Fruit fly (Drosophila melanogaster) whole organism, adult: Measurements from ENCODE around the gene CG14441.

Experiments
- CG11617 ChIP-seq: fragments of 200-800 bp; sonication (Bioruptor generic); optimal IDR thresholded peaks from 2 replicates; lab custom pipeline; 2017; ENCODE audit warnings: mild to moderate bottlenecking, missing biosample characterization, missing genetic modification reagents, missing genetic modification characterization
- CG12768 ChIP-seq: fragments of 200-800 bp; sonication (Bioruptor generic); optimal IDR thresholded peaks from 2 replicates; lab custom pipeline; 2017; ENCODE audit warnings: missing biosample characterization, missing genetic modification characterization, mild to moderate bottlenecking, moderate library complexity, missing genetic modification reagents
- CG14711 ChIP-seq: fragments of 200-800 bp; sonication (Bioruptor generic); optimal IDR thresholded peaks from 2 replicates; lab custom pipeline; 2018; ENCODE audit warnings: missing biosample characterization, mild to moderate bottlenecking, missing genetic modification characterization, moderate library complexity
- CG1620 ChIP-seq: fragments of 200-800 bp; sonication (Bioruptor generic); optimal IDR thresholded peaks from 2 replicates; lab custom pipeline; 2016; ENCODE audit warnings: missing biosample characterization, missing genetic modification characterization
- CG33017 ChIP-seq: fragments of 200-800 bp; sonication (Bioruptor generic); optimal IDR thresholded peaks from 2 replicates; lab custom pipeline; 2018; ENCODE audit warnings: missing biosample characterization, mild to moderate bottlenecking, missing genetic modification characterization, moderate library complexity
- CG5204 ChIP-seq: fragments of 200-800 bp; sonication (Bioruptor generic); optimal IDR thresholded peaks from 2 replicates; lab custom pipeline; 2016; ENCODE audit warnings: missing biosample characterization, missing genetic modification characterization
- CG7045 ChIP-seq: fragments of 200-800 bp; sonication (Bioruptor generic); optimal IDR thresholded peaks from 2 replicates; lab custom pipeline; 2017; ENCODE audit warnings: missing biosample characterization, mild to moderate bottlenecking, missing genetic modification characterization
- CG7101 ChIP-seq: fragments of 200-800 bp; sonication (Bioruptor generic); optimal IDR thresholded peaks from 2 replicates; lab custom pipeline; 2018; ENCODE audit warnings: missing biosample characterization, mild to moderate bottlenecking, missing genetic modification characterization, moderate library complexity
- Clk ChIP-seq: fragments of 200-800 bp; sonication (Bioruptor generic); optimal IDR thresholded peaks from 2 replicates; lab custom pipeline; 2017; ENCODE audit warnings: missing biosample characterization, missing genetic modification characterization
- Crg-1 ChIP-seq: fragments of 200-800 bp; sonication (Bioruptor generic); optimal IDR thresholded peaks from 2 replicates; lab custom pipeline; 2016; ENCODE audit warnings: missing biosample characterization, missing genetic modification characterization
- Hr96 ChIP-seq: fragments of 200-800 bp; sonication (Bioruptor generic); optimal IDR thresholded peaks from 2 replicates; lab custom pipeline; 2016; ENCODE audit warnings: missing biosample characterization, missing genetic modification characterization
- Mnt ChIP-seq: fragments of 200-800 bp; sonication (Bioruptor generic); optimal IDR thresholded peaks from 2 replicates; lab custom pipeline; 2016; ENCODE audit warnings: missing biosample characterization, mild to moderate bottlenecking, missing genetic modification characterization
- bab1 ChIP-seq: fragments of 200-800 bp; sonication (Bioruptor generic); optimal IDR thresholded peaks from 3 replicates; lab custom pipeline; 2019; ENCODE audit warnings: missing biosample characterization, mild to moderate bottlenecking, missing genetic modification characterization, moderate library complexity
- cic ChIP-seq: fragments of 200-800 bp; sonication (Bioruptor generic); optimal IDR thresholded peaks from 2 replicates; lab custom pipeline; 2017; ENCODE audit warnings: missing biosample characterization, mild to moderate bottlenecking, missing genetic modification characterization, moderate library complexity
- cnc ChIP-seq, 2 experiments: fragments of >200 bp; optimal IDR thresholded peaks; 2 replicates each; lab custom pipeline; 2017
- kay ChIP-seq: fragments of 200-800 bp; sonication (Bioruptor generic); peaks from one replicate; lab custom pipeline; 2016; ENCODE audit warnings: missing biosample characterization, missing genetic modification characterization, borderline replicate concordance
- ovo ChIP-seq: fragments of 200-800 bp; sonication (Bioruptor generic); optimal IDR thresholded peaks from 2 replicates; lab custom pipeline; 2016; ENCODE audit warnings: missing biosample characterization, missing genetic modification characterization
- pad ChIP-seq: fragments of 200-800 bp; sonication (Bioruptor generic); optimal IDR thresholded peaks from 3 replicates; lab custom pipeline; 2017; ENCODE audit warnings: missing biosample characterization, missing genetic modification characterization, mild to moderate bottlenecking, moderate library complexity, missing genetic modification reagents
- tj ChIP-seq: fragments of 200-800 bp; sonication (Bioruptor generic); optimal IDR thresholded peaks from 3 replicates; lab custom pipeline; 2017; ENCODE audit warnings: missing biosample characterization, mild to moderate bottlenecking, missing genetic modification characterization, moderate library complexity
- toe ChIP-seq: fragments of 200-800 bp; sonication (Bioruptor generic); optimal IDR thresholded peaks from 2 replicates; lab custom pipeline; 2016; ENCODE audit warnings: missing biosample characterization, missing genetic modification characterization

The CG14441 gene

dm6 chrX:6759184-6759965 is 60.1 kb downstream of the CG14441 start:
- TF ChIP-seq CG33017 (no peak), CG14711 (no peak), CG1620 (GFP tag; lab: Kevin White, UChicago) (no peak), kay (GFP tag; lab: Kevin White, UChicago) (no peak), Clk (no peak), cic (peak; percentile 37), Hr96 (no peak), Crg-1 (peak; percentile 39), ovo (no peak), pad (no peak), CG7101 (tag; lab: Kevin White, UChicago) (peak; percentile 22), bab1 (GFP tag; lab: Kevin White, UChicago) (peak; percentile 18), cnc (optimal IDR thresholded peaks at IDR 0.05; lab: Kevin White, UChicago) (no peak), CG11617 (GFP tag; lab: Kevin White, UChicago) (peak; percentile 8), CG5204 (GFP tag; lab: Kevin White, UChicago) (no peak), CG7045 (GFP tag; lab: Kevin White, UChicago) (no peak), CG12768 (GFP tag; lab: Kevin White, UChicago) (no peak), toe (GFP tag; lab: Kevin White, UChicago) (no peak), Mnt (GFP tag; lab: Kevin White, UChicago) (no peak), tj (peak; percentile 59)
